Worm (Caenorhabditis elegans): ENCODE data around the gene B0252.8.

Gene B0252.8

ce11 chrII:6958136-6958535 is 42.2 kb downstream of the B0252.8 start:
- TF ChIP-seq sptf-1 (tag; optimal IDR thresholded peaks at IDR 0.05): no peak
- TF ChIP-seq mep-1 (tag; optimal IDR thresholded peaks at IDR 0.05): no peak
- no peak for TF ChIP-seq ceh-39 (tag; optimal IDR thresholded peaks at IDR 0.05)
- TF ChIP-seq unc-62 (GFP tag; optimal IDR thresholded peaks at IDR 0.05): no peak
- TF ChIP-seq ceh-83 (GFP tag; optimal IDR thresholded peaks at IDR 0.05): no peak
- no peak for TF ChIP-seq zip-8 (tag; optimal IDR thresholded peaks at IDR 0.05)
- no peak for TF ChIP-seq ces-1 (GFP tag; optimal IDR thresholded peaks at IDR 0.05)
- no peak for TF ChIP-seq elt-1 (tag; optimal IDR thresholded peaks at IDR 0.05; ENCODE audit: borderline replicate concordance, insufficient read depth)
- TF ChIP-seq snpc-4 (tag; optimal IDR thresholded peaks at IDR 0.05): no peak
- no peak for TF ChIP-seq cnd-1 (tag; optimal IDR thresholded peaks at IDR 0.05)
- TF ChIP-seq tbx-8 (GFP tag; optimal IDR thresholded peaks at IDR 0.05): no peak
- TF ChIP-seq bed-3 (GFP tag; optimal IDR thresholded peaks at IDR 0.05): no peak
- no peak for TF ChIP-seq M03D4.4 (tag; optimal IDR thresholded peaks at IDR 0.05)
- TF ChIP-seq unc-39 (tag; optimal IDR thresholded peaks at IDR 0.05): no peak

- TF ChIP-seq ces-1 (GFP tag; optimal IDR thresholded peaks at IDR 0.05) (no peak), zip-8 (tag; optimal IDR thresholded peaks at IDR 0.05) (no peak), nhr-28 (tag; optimal IDR thresholded peaks at IDR 0.05) (no peak), flh-1 (GFP tag; optimal IDR thresholded peaks at IDR 0.05) (no peak), bed-3 (GFP tag; optimal IDR thresholded peaks at IDR 0.05) (no peak), mls-2 (tag; optimal IDR thresholded peaks at IDR 0.05) (no peak), nhr-76 (tag; optimal IDR thresholded peaks at IDR 0.05) (no peak), sem-2 (GFP tag; optimal IDR thresholded peaks at IDR 0.05) (no peak), ceh-43 (GFP tag; optimal IDR thresholded peaks at IDR 0.05) (no peak), elt-3 (tag; optimal IDR thresholded peaks at IDR 0.05) (no peak), drap-1 (GFP tag; optimal IDR thresholded peaks at IDR 0.05) (no peak), unc-120 (tag; optimal IDR thresholded peaks at IDR 0.05; ENCODE audit: poor library complexity, severe bottlenecking) (no peak), hlh-1 (tag; optimal IDR thresholded peaks at IDR 0.05) (no peak), cnd-1 (tag; optimal IDR thresholded peaks at IDR 0.05) (no peak)
These were observed 49.6 kb downstream of the B0252.8 start, which contains the start of gene tra-2 for ce11 chrII:6965573-6965972. Gene tra-2, minus strand, starts transcription at chrII:6965673.
